Fruit fly (Drosophila melanogaster) Kc167 (cell line): ENCODE measurements around the gene CG11037.

ENCODE experiments used
- Myc ChIP-seq: fragments of >200 bp; optimal IDR thresholded peaks from 2 replicates; lab custom pipeline; 2017; ENCODE audit warnings: missing external identifiers
- h ChIP-seq: fragments of >200 bp; optimal IDR thresholded peaks from 3 replicates; lab custom pipeline; 2018; ENCODE audit warnings: missing external identifiers
- ttk ChIP-seq: sonication (Bioruptor generic); optimal IDR thresholded peaks from 2 replicates; lab custom pipeline; 2017; ENCODE audit warnings: missing external identifiers

dm6 chr3L:20987895-20988294 lies 26.7 kb upstream of the CG11037 start:
- TF ChIP-seq h (lab: Kevin White, UChicago), result no peak
- no peak for TF ChIP-seq ttk (lab: Kevin White, UChicago)
- no peak for TF ChIP-seq Myc
